Worm (Caenorhabditis elegans): Measurements from ENCODE around the gene rab-14.

rab-14 gene

DNA sequence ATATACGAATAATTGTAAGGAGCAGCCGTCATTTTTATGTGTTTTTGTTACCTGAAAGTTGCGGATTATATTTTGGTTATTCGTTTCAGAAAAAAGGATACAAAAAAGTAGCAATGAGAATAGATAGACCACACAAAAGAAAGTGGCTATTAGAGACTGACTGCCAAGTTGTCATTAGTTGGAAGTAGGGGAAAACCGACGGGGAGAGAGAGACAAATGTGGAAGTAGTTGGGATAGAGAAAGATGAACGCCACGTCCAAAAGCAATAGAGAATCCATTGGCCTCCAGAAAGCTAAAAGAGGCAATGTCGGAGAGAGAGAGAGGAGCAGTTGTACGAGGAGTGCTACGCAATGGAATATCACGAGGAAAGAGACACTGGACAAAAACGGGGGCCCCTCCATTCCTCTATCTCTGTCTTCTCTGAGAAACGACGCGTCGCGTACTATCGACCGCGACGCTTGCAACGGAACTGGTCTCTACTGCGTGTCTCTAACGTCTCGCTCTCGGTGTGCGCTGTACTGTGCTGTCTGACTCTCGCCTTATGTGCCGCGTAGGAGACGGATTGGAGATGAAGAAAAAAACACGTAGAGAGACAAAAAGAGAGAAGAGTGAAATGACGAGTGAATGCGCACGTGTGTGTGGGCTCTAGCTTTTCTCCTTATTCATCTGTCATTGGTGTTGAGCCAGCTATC lies at the start of gene rab-14:
Gene rab-14 (minus strand): TSS at position 51 of the 692 bp plus-strand sequence.
- no peak for TF ChIP-seq F10B5.3 (tag; optimal IDR thresholded peaks at IDR 0.05)
- no peak for TF ChIP-seq lin-15B (tag; optimal IDR thresholded peaks at IDR 0.05)
- TF ChIP-seq nhr-28 (tag; optimal IDR thresholded peaks at IDR 0.05): peak; percentile 24
- TF ChIP-seq snpc-4 (tag; optimal IDR thresholded peaks at IDR 0.05): no peak
- no peak for TF ChIP-seq Y105C5A.15 (GFP tag; IDR thresholded peaks at IDR 0.05)
- TF ChIP-seq dve-1 (tag; optimal IDR thresholded peaks at IDR 0.05; ENCODE audit: insufficient read depth): peak; percentile 49
- no peak for TF ChIP-seq D1046.2 (GFP tag; IDR thresholded peaks at IDR 0.05)
- peak; percentile 57; the same call in 1 of the 2 replicates for TF ChIP-seq ceh-20 (GFP tag; IDR thresholded peaks at IDR 0.05)
- peak; percentile 61 for TF ChIP-seq nhr-6 (tag; optimal IDR thresholded peaks at IDR 0.05)
- TF ChIP-seq ZK337.2 (GFP tag; IDR thresholded peaks at IDR 0.05): no peak
- TF ChIP-seq spr-3 (GFP tag; optimal IDR thresholded peaks at IDR 0.05): peak; percentile 16
- TF ChIP-seq Y5F2A.4 (GFP tag; optimal IDR thresholded peaks at IDR 0.05): no peak
- TF ChIP-seq T26A8.4 (GFP tag; IDR thresholded peaks at IDR 0.05): 0 out of 2 replicates have a peak, but pooled peaks have one; percentile 29
- no peak for TF ChIP-seq R02D3.7 (tag; optimal IDR thresholded peaks at IDR 0.05)
- no peak for TF ChIP-seq nhr-237 (tag; optimal IDR thresholded peaks at IDR 0.05)
- TF ChIP-seq nhr-11 (tag; optimal IDR thresholded peaks at IDR 0.05): peak; percentile 55
- TF ChIP-seq ceh-32 (tag; optimal IDR thresholded peaks at IDR 0.05; ENCODE audit: poor library complexity): no peak
- TF ChIP-seq nhr-76 (tag; optimal IDR thresholded peaks at IDR 0.05): no peak
- peak; percentile 86 for TF ChIP-seq egl-43 (GFP tag; IDR thresholded peaks at IDR 0.05)
- TF ChIP-seq pqm-1 (tag; optimal IDR thresholded peaks at IDR 0.05): no peak
- TF ChIP-seq zip-11 (GFP tag; IDR thresholded peaks at IDR 0.05): no peak
- TF ChIP-seq mxl-3 (GFP tag; optimal IDR thresholded peaks at IDR 0.05): peak; percentile 77
- TF ChIP-seq skn-1 (tag; optimal IDR thresholded peaks at IDR 0.05): peak; percentile 12
- TF ChIP-seq snpc-1.2 (GFP tag; IDR thresholded peaks at IDR 0.05): no peak
- no peak for TF ChIP-seq nhr-77 (tag; optimal IDR thresholded peaks at IDR 0.05)
- TF ChIP-seq fos-1 (tag; optimal IDR thresholded peaks at IDR 0.05): no peak
- no peak for TF ChIP-seq nhr-10 (tag; optimal IDR thresholded peaks at IDR 0.05)
- TF ChIP-seq hmg-1.1 (GFP tag; IDR thresholded peaks at IDR 0.05): peak; percentile 87
- TF ChIP-seq ceh-28 (tag; optimal IDR thresholded peaks at IDR 0.05): peak; percentile 47
- TF ChIP-seq ceh-82 (tag; optimal IDR thresholded peaks at IDR 0.05): no peak
- peak; percentile 71 for TF ChIP-seq fkh-10 (GFP tag; optimal IDR thresholded peaks at IDR 0.05)
- peak in 1 of 2 experiments; percentile 90 for TF ChIP-seq unc-62 (GFP tag; optimal IDR thresholded peaks at IDR 0.05 in 1 of 2)
- TF ChIP-seq unc-62 (tag; optimal IDR thresholded peaks at IDR 0.05): no peak
- peak; percentile 22 for TF ChIP-seq nhr-25 (tag; optimal IDR thresholded peaks at IDR 0.05; ENCODE audit: borderline replicate concordance, insufficient read depth)
- TF ChIP-seq rbr-2 (tag; optimal IDR thresholded peaks at IDR 0.05): peak; percentile 76
- no peak for TF ChIP-seq tag-97 (GFP tag; IDR thresholded peaks at IDR 0.05)
- TF ChIP-seq duxl-1 (tag; optimal IDR thresholded peaks at IDR 0.05; ENCODE audit: poor library complexity): no peak
- peak; percentile 52 for TF ChIP-seq lin-38 (GFP tag; IDR thresholded peaks at IDR 0.05)
- TF ChIP-seq ctbp-1 (GFP tag; IDR thresholded peaks at IDR 0.05): peak; percentile 89
- TF ChIP-seq mes-2 (tag; optimal IDR thresholded peaks at IDR 0.05; ENCODE audit: poor library complexity, severe bottlenecking): peak; percentile 67
- peak; percentile 80 for TF ChIP-seq hlh-11 (tag; optimal IDR thresholded peaks at IDR 0.05)
- TF ChIP-seq lsy-2 (tag; optimal IDR thresholded peaks at IDR 0.05): peak; percentile 58 to 69
- no peak for TF ChIP-seq nhr-41 (GFP tag; IDR thresholded peaks at IDR 0.05)
- peak; percentile 56 for TF ChIP-seq set-16 (GFP tag; IDR thresholded peaks at IDR 0.05)
- 0 out of 2 replicates have a peak, but pooled peaks have one; percentile 26 for TF ChIP-seq dmd-8 (GFP tag; IDR thresholded peaks at IDR 0.05)
- TF ChIP-seq pha-4 (GFP tag; IDR thresholded peaks at IDR 0.05): peak; percentile 48; the same call in 1 of the 2 replicates
- TF ChIP-seq pha-4 (tag; optimal IDR thresholded peaks at IDR 0.05): no peak
- TF ChIP-seq attf-4 (tag; optimal IDR thresholded peaks at IDR 0.05): no peak
- TF ChIP-seq Y75B8A.6 (GFP tag; IDR thresholded peaks at IDR 0.05): no peak
- TF ChIP-seq unc-130 (GFP tag; optimal IDR thresholded peaks at IDR 0.05): no peak
- no peak for TF ChIP-seq lin-39 (tag; optimal IDR thresholded peaks at IDR 0.05)
